Fruit fly (Drosophila melanogaster) whole organism, adult: Measurements from ENCODE around the gene Elys.

ENCODE experiments used
- CG11617 ChIP-seq: fragments of 200-800 bp; sonication (Bioruptor generic); optimal IDR thresholded peaks from 2 replicates; lab custom pipeline; 2017; ENCODE audit warnings: mild to moderate bottlenecking, missing biosample characterization, missing genetic modification reagents, missing genetic modification characterization
- CG12768 ChIP-seq: fragments of 200-800 bp; sonication (Bioruptor generic); optimal IDR thresholded peaks from 2 replicates; lab custom pipeline; 2017; ENCODE audit warnings: missing biosample characterization, missing genetic modification characterization, mild to moderate bottlenecking, moderate library complexity, missing genetic modification reagents
- CG14711 ChIP-seq: fragments of 200-800 bp; sonication (Bioruptor generic); optimal IDR thresholded peaks from 2 replicates; lab custom pipeline; 2018; ENCODE audit warnings: missing biosample characterization, mild to moderate bottlenecking, missing genetic modification characterization, moderate library complexity
- CG1620 ChIP-seq: fragments of 200-800 bp; sonication (Bioruptor generic); optimal IDR thresholded peaks from 2 replicates; lab custom pipeline; 2016; ENCODE audit warnings: missing biosample characterization, missing genetic modification characterization
- CG33017 ChIP-seq: fragments of 200-800 bp; sonication (Bioruptor generic); optimal IDR thresholded peaks from 2 replicates; lab custom pipeline; 2018; ENCODE audit warnings: missing biosample characterization, mild to moderate bottlenecking, missing genetic modification characterization, moderate library complexity
- CG5204 ChIP-seq: fragments of 200-800 bp; sonication (Bioruptor generic); optimal IDR thresholded peaks from 2 replicates; lab custom pipeline; 2016; ENCODE audit warnings: missing biosample characterization, missing genetic modification characterization
- CG7045 ChIP-seq: fragments of 200-800 bp; sonication (Bioruptor generic); optimal IDR thresholded peaks from 2 replicates; lab custom pipeline; 2017; ENCODE audit warnings: missing biosample characterization, mild to moderate bottlenecking, missing genetic modification characterization
- CG7101 ChIP-seq: fragments of 200-800 bp; sonication (Bioruptor generic); optimal IDR thresholded peaks from 2 replicates; lab custom pipeline; 2018; ENCODE audit warnings: missing biosample characterization, mild to moderate bottlenecking, missing genetic modification characterization, moderate library complexity
- Clk ChIP-seq: fragments of 200-800 bp; sonication (Bioruptor generic); optimal IDR thresholded peaks from 2 replicates; lab custom pipeline; 2017; ENCODE audit warnings: missing biosample characterization, missing genetic modification characterization
- Crg-1 ChIP-seq: fragments of 200-800 bp; sonication (Bioruptor generic); optimal IDR thresholded peaks from 2 replicates; lab custom pipeline; 2016; ENCODE audit warnings: missing biosample characterization, missing genetic modification characterization
- Hr96 ChIP-seq: fragments of 200-800 bp; sonication (Bioruptor generic); optimal IDR thresholded peaks from 2 replicates; lab custom pipeline; 2016; ENCODE audit warnings: missing biosample characterization, missing genetic modification characterization
- Mnt ChIP-seq: fragments of 200-800 bp; sonication (Bioruptor generic); optimal IDR thresholded peaks from 2 replicates; lab custom pipeline; 2016; ENCODE audit warnings: missing biosample characterization, mild to moderate bottlenecking, missing genetic modification characterization
- bab1 ChIP-seq: fragments of 200-800 bp; sonication (Bioruptor generic); optimal IDR thresholded peaks from 3 replicates; lab custom pipeline; 2019; ENCODE audit warnings: missing biosample characterization, mild to moderate bottlenecking, missing genetic modification characterization, moderate library complexity
- cic ChIP-seq: fragments of 200-800 bp; sonication (Bioruptor generic); optimal IDR thresholded peaks from 2 replicates; lab custom pipeline; 2017; ENCODE audit warnings: missing biosample characterization, mild to moderate bottlenecking, missing genetic modification characterization, moderate library complexity
- cnc ChIP-seq, 2 experiments: fragments of >200 bp; optimal IDR thresholded peaks; 2 replicates each; lab custom pipeline; 2017
- kay ChIP-seq: fragments of 200-800 bp; sonication (Bioruptor generic); peaks from one replicate; lab custom pipeline; 2016; ENCODE audit warnings: missing biosample characterization, missing genetic modification characterization, borderline replicate concordance
- ovo ChIP-seq: fragments of 200-800 bp; sonication (Bioruptor generic); optimal IDR thresholded peaks from 2 replicates; lab custom pipeline; 2016; ENCODE audit warnings: missing biosample characterization, missing genetic modification characterization
- pad ChIP-seq: fragments of 200-800 bp; sonication (Bioruptor generic); optimal IDR thresholded peaks from 3 replicates; lab custom pipeline; 2017; ENCODE audit warnings: missing biosample characterization, missing genetic modification characterization, mild to moderate bottlenecking, moderate library complexity, missing genetic modification reagents
- tj ChIP-seq: fragments of 200-800 bp; sonication (Bioruptor generic); optimal IDR thresholded peaks from 3 replicates; lab custom pipeline; 2017; ENCODE audit warnings: missing biosample characterization, mild to moderate bottlenecking, missing genetic modification characterization, moderate library complexity
- toe ChIP-seq: fragments of 200-800 bp; sonication (Bioruptor generic); optimal IDR thresholded peaks from 2 replicates; lab custom pipeline; 2016; ENCODE audit warnings: missing biosample characterization, missing genetic modification characterization

Gene Elys

DNA sequence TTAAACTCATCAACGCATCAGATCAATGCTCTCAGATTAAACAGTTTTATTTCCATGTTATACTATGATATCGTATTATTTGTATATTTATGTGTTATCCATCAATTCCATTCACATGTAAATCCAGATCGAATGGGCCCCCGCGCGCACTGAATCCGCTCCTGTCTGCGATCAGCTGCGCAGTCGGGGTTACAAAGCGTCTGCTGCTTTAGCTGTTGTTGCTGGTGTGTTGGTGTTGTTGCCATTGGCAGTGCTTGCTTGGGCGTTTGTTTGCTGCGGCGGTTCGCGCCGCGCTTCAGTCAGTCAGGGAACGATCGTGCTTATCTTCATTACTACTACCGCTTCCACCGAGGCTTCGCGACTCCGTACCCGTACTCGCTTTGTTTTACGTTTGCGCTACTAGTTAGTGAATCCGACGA lies 14.9 kb downstream of the Elys start, which contains the start of gene Zw:
Zw (plus strand) TSS at position 262 of the 419 bp plus-strand sequence.
- TF ChIP-seq pad (GFP tag; lab: Kevin White, UChicago): peak; percentile 51
- peak; percentile 45 for TF ChIP-seq CG12768 (GFP tag; lab: Kevin White, UChicago)
- TF ChIP-seq bab1: peak; percentile 68
- TF ChIP-seq CG11617 (GFP tag; lab: Kevin White, UChicago): peak; percentile 25
- no peak for TF ChIP-seq CG33017 (tag; lab: Kevin White, UChicago)
- TF ChIP-seq toe (GFP tag; lab: Kevin White, UChicago): peak; percentile 35
- no peak for TF ChIP-seq Crg-1
- peak; percentile 69 for TF ChIP-seq Mnt
- peak; percentile 61 for TF ChIP-seq kay
- peak; percentile 71 for TF ChIP-seq tj (GFP tag; lab: Kevin White, UChicago)
- TF ChIP-seq CG14711: peak; percentile 43
- TF ChIP-seq CG5204 (GFP tag; lab: Kevin White, UChicago): peak; percentile 46
- peak; percentile 84 for TF ChIP-seq cic (GFP tag; lab: Kevin White, UChicago)
- TF ChIP-seq ovo: no peak
- peak; percentile 79 for TF ChIP-seq Hr96 (GFP tag; lab: Kevin White, UChicago)
- TF ChIP-seq Clk (GFP tag; lab: Kevin White, UChicago): peak; percentile 8
- peak; percentile 63 for TF ChIP-seq CG7101 (tag; lab: Kevin White, UChicago)
- no peak for TF ChIP-seq cnc (optimal IDR thresholded peaks at IDR 0.05; lab: Kevin White, UChicago)
- TF ChIP-seq CG1620 (GFP tag; lab: Kevin White, UChicago): peak; percentile 80
- peak; percentile 24 for TF ChIP-seq CG7045 (GFP tag; lab: Kevin White, UChicago)

DNA sequence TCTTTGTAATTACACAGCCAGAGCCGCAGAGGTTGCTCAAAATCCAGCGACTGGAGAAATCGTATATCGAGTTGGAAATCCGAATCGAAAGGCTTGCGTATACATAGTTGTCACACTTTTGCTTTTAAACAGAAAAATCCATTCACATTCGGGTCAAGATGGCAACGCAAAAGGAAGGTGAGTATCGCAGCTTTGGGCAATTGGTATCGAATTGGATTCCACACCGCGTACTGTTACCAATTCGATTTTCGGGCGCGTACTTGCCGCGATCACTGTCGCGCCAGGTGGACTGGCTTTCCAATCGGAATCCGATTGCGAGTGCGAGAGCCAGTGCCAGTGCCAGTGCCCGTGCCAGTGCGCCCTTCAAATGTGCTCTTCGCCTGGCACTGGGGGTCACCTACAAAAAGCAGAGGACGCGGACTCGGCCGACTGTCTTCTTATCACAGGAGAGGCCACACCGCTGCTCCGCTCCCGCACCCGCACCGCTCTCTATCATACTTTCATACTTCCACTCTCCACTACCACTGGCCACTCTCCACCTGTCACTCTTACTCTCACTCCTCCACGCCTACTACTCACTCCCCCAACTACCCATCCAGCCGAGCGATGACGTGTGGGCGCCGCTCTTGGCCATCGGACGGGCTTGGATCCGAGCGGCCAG lies 15.5 kb downstream of the Elys start:
- TF ChIP-seq cic (GFP tag; lab: Kevin White, UChicago): peak; percentile 11
- TF ChIP-seq pad (GFP tag; lab: Kevin White, UChicago): no peak

DNA sequence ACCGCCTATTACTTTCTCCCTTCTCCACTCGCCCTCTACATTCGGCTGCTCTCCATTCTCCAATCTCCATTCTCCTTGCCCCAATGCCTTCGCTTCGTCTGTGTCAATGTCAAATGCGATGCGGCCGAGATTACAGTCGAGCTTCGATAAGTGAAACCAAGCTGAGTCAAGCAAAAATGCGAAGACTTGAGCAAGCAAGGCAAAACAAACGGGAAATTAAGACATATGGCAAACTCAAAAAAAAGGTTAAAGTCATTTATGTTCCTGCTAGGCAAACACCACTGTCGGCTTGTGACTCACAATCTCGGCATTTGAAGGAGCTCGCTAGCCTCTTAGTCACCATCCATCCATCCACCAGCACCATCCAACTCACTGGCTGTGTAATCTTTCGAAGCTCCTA lies 16.3 kb downstream of the Elys start:
- TF ChIP-seq Mnt (peak; percentile 94), CG12768 (GFP tag; lab: Kevin White, UChicago) (peak; percentile 96), CG11617 (GFP tag; lab: Kevin White, UChicago) (peak; percentile 94), cnc (optimal IDR thresholded peaks at IDR 0.05; lab: Kevin White, UChicago) (no peak), toe (GFP tag; lab: Kevin White, UChicago) (peak; percentile 91), Hr96 (GFP tag; lab: Kevin White, UChicago) (peak; percentile 98), Crg-1 (peak; percentile 93), CG7045 (GFP tag; lab: Kevin White, UChicago) (peak; percentile 91), CG33017 (tag; lab: Kevin White, UChicago) (peak; percentile 93), cic (GFP tag; lab: Kevin White, UChicago) (peak; percentile 44), CG7101 (tag; lab: Kevin White, UChicago) (peak; percentile 98), ovo (peak; percentile 91), kay (peak; percentile 99), tj (GFP tag; lab: Kevin White, UChicago) (peak; percentile 81), bab1 (peak; percentile 90), CG14711 (peak; percentile 88), CG5204 (GFP tag; lab: Kevin White, UChicago) (peak; percentile 95), Clk (GFP tag; lab: Kevin White, UChicago) (peak; percentile 84), CG1620 (GFP tag; lab: Kevin White, UChicago) (peak; percentile 96), pad (GFP tag; lab: Kevin White, UChicago) (peak; percentile 83)

DNA sequence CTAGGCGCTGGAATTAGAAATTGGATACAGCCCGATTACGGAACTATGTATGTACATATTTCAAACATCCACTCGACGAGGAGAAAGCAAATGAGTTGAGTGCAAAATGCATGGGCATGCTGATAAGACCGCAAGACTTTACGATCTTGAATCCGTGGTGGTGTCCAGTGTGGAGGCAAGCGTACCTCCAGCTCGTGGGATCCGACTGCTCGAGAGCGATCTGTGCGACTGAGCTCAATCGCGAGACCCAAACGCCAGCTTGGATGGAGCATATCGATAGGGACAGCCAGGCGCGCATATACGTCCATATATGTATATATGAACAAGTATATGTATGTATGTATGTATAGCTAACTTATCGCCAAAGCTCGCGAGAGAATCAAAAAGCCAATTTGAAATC lies 23.6 kb downstream of the Elys start, which contains the start of gene et:
et (minus strand) TSS at position 230 of the 400 bp plus-strand sequence.
- TF ChIP-seq bab1: no peak
- TF ChIP-seq CG7045 (GFP tag; lab: Kevin White, UChicago): no peak
- no peak for TF ChIP-seq tj (GFP tag; lab: Kevin White, UChicago)
- TF ChIP-seq CG7101 (tag; lab: Kevin White, UChicago): no peak
- TF ChIP-seq CG33017 (tag; lab: Kevin White, UChicago): no peak
- no peak for TF ChIP-seq kay
- no peak for TF ChIP-seq pad (GFP tag; lab: Kevin White, UChicago)
- no peak for TF ChIP-seq CG1620 (GFP tag; lab: Kevin White, UChicago)
- TF ChIP-seq cnc (optimal IDR thresholded peaks at IDR 0.05; lab: Kevin White, UChicago): no peak
- TF ChIP-seq Hr96 (GFP tag; lab: Kevin White, UChicago): no peak
- TF ChIP-seq Crg-1: no peak
- TF ChIP-seq ovo: no peak
- no peak for TF ChIP-seq CG5204 (GFP tag; lab: Kevin White, UChicago)
- no peak for TF ChIP-seq CG12768 (GFP tag; lab: Kevin White, UChicago)
- TF ChIP-seq Clk (GFP tag; lab: Kevin White, UChicago): no peak
- no peak for TF ChIP-seq toe (GFP tag; lab: Kevin White, UChicago)
- no peak for TF ChIP-seq CG14711
- TF ChIP-seq cic (GFP tag; lab: Kevin White, UChicago): no peak
- TF ChIP-seq CG11617 (GFP tag; lab: Kevin White, UChicago): no peak

DNA sequence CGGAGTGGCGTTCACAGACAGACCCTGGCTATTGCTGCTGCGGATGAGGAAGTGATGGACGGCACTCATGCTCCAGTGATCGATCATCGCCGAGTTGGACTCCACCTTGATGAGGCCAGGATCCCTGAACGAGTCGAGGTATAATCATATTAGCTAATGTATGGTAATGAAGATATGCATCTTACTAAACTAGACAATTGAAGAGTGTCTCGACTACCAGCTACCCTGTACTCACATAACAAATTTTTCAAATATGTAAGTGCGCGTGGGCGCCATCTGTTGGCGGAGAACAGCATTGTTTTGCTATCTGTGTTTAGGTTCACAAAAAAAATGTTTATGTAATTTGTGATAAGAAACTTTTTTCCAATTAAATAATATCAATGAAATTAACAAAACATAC lies 27.1 kb downstream of the Elys start:
- TF ChIP-seq toe (GFP tag; lab: Kevin White, UChicago) (no peak), Crg-1 (no peak), CG12768 (GFP tag; lab: Kevin White, UChicago) (no peak)
